Fruit fly (Drosophila melanogaster): ENCODE measurements around the gene CG7953.

dm6 chr2L:13884063-13884656 lies 36.4 kb downstream of the CG7953 start:
- no peak for TF ChIP-seq CG8478 (optimal IDR thresholded peaks at IDR 0.05)
- no peak for TF ChIP-seq psq (optimal IDR thresholded peaks at IDR 0.05)
